Fruit fly (Drosophila melanogaster): ENCODE data around the gene CG11449.

The CG11449 gene

dm6 chr3L:22505118-22505517 lies 50.9 kb downstream of the CG11449 start, which contains the start of gene CG43329:
Gene CG43329 (minus strand): TSS chr3L:22505218.
- TF ChIP-seq EcR (GFP tag; optimal IDR thresholded peaks at IDR 0.05) (no peak), Snoo (tag; optimal IDR thresholded peaks at IDR 0.05) (no peak), D1 (tag; optimal IDR thresholded peaks at IDR 0.05) (no peak), CG4496 (GFP tag; IDR thresholded peaks at IDR 0.05) (no peak), CG10348 (GFP tag; IDR thresholded peaks at IDR 0.05) (no peak), Pif1B (GFP tag; optimal IDR thresholded peaks at IDR 0.05) (no peak), CG13204 (GFP tag; optimal IDR thresholded peaks at IDR 0.05) (no peak), gl (tag; optimal IDR thresholded peaks at IDR 0.05) (no peak), CG12605 (GFP tag; IDR thresholded peaks at IDR 0.05) (no peak), CG8301 (tag; optimal IDR thresholded peaks at IDR 0.05) (no peak), rn (GFP tag; IDR thresholded peaks at IDR 0.05) (no peak), Pif1A (GFP tag; optimal IDR thresholded peaks at IDR 0.05) (no peak)

Data from whole organism, pupa.